Fruit fly (Drosophila melanogaster) whole organism, embryonic: ENCODE data around the gene His3.3B.

Experiments
- Asciz ChIP-seq: fragments of 200-800 bp; sonication (Bioruptor generic); optimal IDR thresholded peaks from 2 replicates; lab custom pipeline; 2017; ENCODE audit warnings: missing biosample characterization, mild to moderate bottlenecking, missing genetic modification characterization, missing genetic modification reagents
- Bgb ChIP-seq: fragments of 200-800 bp; sonication (Bioruptor generic); IDR thresholded peaks from 2 replicates; pipeline ENCODE4 v1.3.6; 2022; ENCODE audit warnings: missing biosample characterization, missing genetic modification characterization; ENCODE audit not compliant: partially characterized antibody
- CG10654 ChIP-seq: fragments of 200-800 bp; sonication (Bioruptor generic); optimal IDR thresholded peaks from 2 replicates; lab custom pipeline; 2016; ENCODE audit warnings: missing biosample characterization, missing genetic modification characterization
- CG12744 ChIP-seq: fragments of 200-800 bp; sonication (Bioruptor generic); optimal IDR thresholded peaks from 2 replicates; lab custom pipeline; 2016; ENCODE audit warnings: missing biosample characterization, missing genetic modification characterization
- CG12942 ChIP-seq: fragments of 200-800 bp; sonication (Bioruptor generic); optimal IDR thresholded peaks from 3 replicates; lab custom pipeline; 2016; ENCODE audit warnings: missing biosample characterization, missing genetic modification characterization
- CG15011 ChIP-seq: fragments of 200-800 bp; sonication (Bioruptor generic); optimal IDR thresholded peaks from 3 replicates; lab custom pipeline; 2018; ENCODE audit warnings: missing biosample characterization, mild to moderate bottlenecking, missing genetic modification characterization
- CG15696 ChIP-seq: fragments of 200-800 bp; sonication (Bioruptor generic); optimal IDR thresholded peaks from 2 replicates; lab custom pipeline; 2019; ENCODE audit warnings: missing biosample characterization, mild to moderate bottlenecking, missing genetic modification characterization, moderate library complexity
- CG18476 ChIP-seq: fragments of 200-800 bp; sonication (Bioruptor generic); optimal IDR thresholded peaks from 2 replicates; lab custom pipeline; 2016; ENCODE audit warnings: missing biosample characterization, mild to moderate bottlenecking, missing genetic modification characterization
- CG2202 ChIP-seq: fragments of 200-800 bp; sonication (Bioruptor generic); optimal IDR thresholded peaks from 2 replicates; lab custom pipeline; 2018; ENCODE audit warnings: missing biosample characterization, mild to moderate bottlenecking, missing genetic modification characterization
- CG31224 ChIP-seq: fragments of 200-800 bp; sonication (Bioruptor generic); IDR thresholded peaks from 2 replicates; pipeline ENCODE4 v1.3.6; 2022; ENCODE audit warnings: missing biosample characterization, missing genetic modification characterization
- CG4707 ChIP-seq: fragments of 200-800 bp; sonication (Bioruptor generic); optimal IDR thresholded peaks from 2 replicates; lab custom pipeline; 2018; ENCODE audit warnings: missing biosample characterization, mild to moderate bottlenecking, missing genetic modification characterization, moderate library complexity
- CG4854 ChIP-seq: fragments of 200-800 bp; sonication (Bioruptor generic); optimal IDR thresholded peaks from 2 replicates; lab custom pipeline; 2016; ENCODE audit warnings: missing biosample characterization, missing genetic modification characterization, inconsistent platforms
- CG7839 ChIP-seq: fragments of 200-800 bp; sonication (Bioruptor generic); optimal IDR thresholded peaks from 3 replicates; lab custom pipeline; 2018; ENCODE audit warnings: missing biosample characterization, mild to moderate bottlenecking, missing genetic modification characterization, moderate library complexity
- CG7928 ChIP-seq: fragments of 200-800 bp; sonication (Bioruptor generic); optimal IDR thresholded peaks from 2 replicates; lab custom pipeline; 2017; ENCODE audit warnings: missing biosample characterization, mild to moderate bottlenecking, missing genetic modification characterization
- CG7987 ChIP-seq: fragments of 200-800 bp; sonication (Bioruptor generic); optimal IDR thresholded peaks from 2 replicates; lab custom pipeline; 2018; ENCODE audit warnings: missing biosample characterization, mild to moderate bottlenecking, missing genetic modification characterization, moderate library complexity
- CG9609 ChIP-seq: fragments of 200-800 bp; sonication (Bioruptor generic); optimal IDR thresholded peaks from 3 replicates; lab custom pipeline; 2016; ENCODE audit warnings: missing biosample characterization, missing genetic modification characterization
- Doc3 ChIP-seq: fragments of 200-800 bp; sonication (Bioruptor generic); IDR thresholded peaks from 3 replicates; pipeline ENCODE4 v1.3.6; 2022; ENCODE audit warnings: missing biosample characterization, missing genetic modification characterization; ENCODE audit not compliant: partially characterized antibody
- Drgx ChIP-seq: fragments of 200-800 bp; sonication (Bioruptor generic); IDR thresholded peaks from 2 replicates; pipeline ENCODE4 v1.3.6; 2022; ENCODE audit warnings: missing biosample characterization, missing genetic modification characterization
- Fer1 ChIP-seq: fragments of 200-800 bp; sonication (Bioruptor generic); optimal IDR thresholded peaks from 2 replicates; lab custom pipeline; 2017; ENCODE audit warnings: missing biosample characterization, mild to moderate bottlenecking, missing genetic modification characterization
- Gsc ChIP-seq: fragments of 200-800 bp; sonication (Bioruptor generic); IDR thresholded peaks from 2 replicates; pipeline ENCODE4 v1.3.6; 2022; ENCODE audit warnings: missing biosample characterization, missing genetic modification characterization
- HLHmδ ChIP-seq: fragments of 200-800 bp; sonication (Bioruptor generic); optimal IDR thresholded peaks from 2 replicates; lab custom pipeline; 2018; ENCODE audit warnings: missing biosample characterization, mild to moderate bottlenecking, missing genetic modification characterization, moderate library complexity
- Max ChIP-seq: fragments of 200-800 bp; sonication (Bioruptor generic); optimal IDR thresholded peaks from 2 replicates; lab custom pipeline; 2016; ENCODE audit warnings: missing biosample characterization, mild to moderate bottlenecking, missing genetic modification characterization
- Neu2 ChIP-seq: fragments of 200-800 bp; sonication (Bioruptor generic); optimal IDR thresholded peaks from 3 replicates; lab custom pipeline; 2016; ENCODE audit warnings: missing biosample characterization, missing genetic modification characterization, borderline replicate concordance
- Rx ChIP-seq: fragments of 200-800 bp; sonication (Bioruptor generic); IDR thresholded peaks from 2 replicates; pipeline ENCODE4 v1.3.6; 2022; ENCODE audit warnings: missing biosample characterization, missing genetic modification characterization
- Tbp ChIP-seq: fragments of >200 bp; optimal IDR thresholded peaks from 2 replicates; lab custom pipeline; 2018; ENCODE audit warnings: missing biosample characterization, missing genetic modification characterization
- Vsx1 ChIP-seq: fragments of 200-800 bp; sonication (Bioruptor generic); optimal IDR thresholded peaks from 2 replicates; lab custom pipeline; 2017; ENCODE audit warnings: missing biosample characterization, mild to moderate bottlenecking, missing genetic modification characterization, missing genetic modification reagents
- Xbp1 ChIP-seq: fragments of 200-800 bp; sonication (Bioruptor generic); optimal IDR thresholded peaks from 3 replicates; lab custom pipeline; 2016; ENCODE audit warnings: missing biosample characterization, mild to moderate bottlenecking, missing genetic modification characterization
- abd-A ChIP-seq: fragments of 200-800 bp; sonication (Bioruptor generic); optimal IDR thresholded peaks from 3 replicates; lab custom pipeline; 2019; ENCODE audit warnings: missing biosample characterization, mild to moderate bottlenecking, missing genetic modification characterization, moderate library complexity
- bcd ChIP-seq: fragments of 200-800 bp; sonication (Bioruptor generic); optimal IDR thresholded peaks from 2 replicates; lab custom pipeline; 2017; ENCODE audit warnings: missing biosample characterization, mild to moderate bottlenecking, missing genetic modification characterization
- corto ChIP-seq: fragments of 200-800 bp; sonication (Bioruptor generic); optimal IDR thresholded peaks from 2 replicates; lab custom pipeline; 2016; ENCODE audit warnings: missing biosample characterization, mild to moderate bottlenecking, missing genetic modification characterization, moderate library complexity
- ems ChIP-seq: fragments of 200-800 bp; sonication (Bioruptor generic); optimal IDR thresholded peaks from 3 replicates; lab custom pipeline; 2016; ENCODE audit warnings: missing biosample characterization, missing genetic modification characterization
- gro ChIP-seq: fragments of 200-800 bp; sonication (Bioruptor generic); optimal IDR thresholded peaks from 2 replicates; lab custom pipeline; 2016; ENCODE audit warnings: missing biosample characterization, missing genetic modification characterization
- gt ChIP-seq: fragments of 200-800 bp; sonication (Bioruptor generic); IDR thresholded peaks from 2 replicates; pipeline ENCODE4 v1.3.6; 2022; ENCODE audit warnings: missing biosample characterization, missing genetic modification characterization
- h ChIP-seq: fragments of >200 bp; optimal IDR thresholded peaks from 2 replicates; lab custom pipeline; 2017
- klu ChIP-seq: fragments of 200-800 bp; sonication (Bioruptor generic); IDR thresholded peaks from 2 replicates; pipeline ENCODE4 v1.3.6; 2022; ENCODE audit warnings: missing biosample characterization, missing genetic modification characterization
- lbe ChIP-seq: fragments of 200-800 bp; sonication (Bioruptor generic); optimal IDR thresholded peaks from 2 replicates; lab custom pipeline; 2016; ENCODE audit warnings: missing biosample characterization, mild to moderate bottlenecking, missing genetic modification characterization
- mam ChIP-seq: fragments of 200-800 bp; sonication (Bioruptor generic); optimal IDR thresholded peaks from 3 replicates; lab custom pipeline; 2016; ENCODE audit warnings: missing biosample characterization, missing genetic modification characterization
- otp ChIP-seq: fragments of 200-800 bp; sonication (Bioruptor generic); IDR thresholded peaks from 3 replicates; pipeline ENCODE4, ENCODE4 v1.3.6; 2022; ENCODE audit warnings: missing biosample characterization, missing genetic modification characterization
- phol ChIP-seq: fragments of 200-800 bp; sonication (Bioruptor generic); optimal IDR thresholded peaks from 3 replicates; lab custom pipeline; 2018; ENCODE audit warnings: missing biosample characterization, mild to moderate bottlenecking, missing genetic modification characterization, moderate library complexity
- pzg ChIP-seq: fragments of 200-800 bp; sonication (Bioruptor generic); optimal IDR thresholded peaks from 3 replicates; lab custom pipeline; 2018; ENCODE audit warnings: missing biosample characterization, mild to moderate bottlenecking, missing genetic modification characterization, moderate library complexity
- seq ChIP-seq: fragments of 200-800 bp; sonication (Bioruptor generic); IDR thresholded peaks from 2 replicates; pipeline ENCODE4 v1.3.6; 2022; ENCODE audit warnings: missing biosample characterization, missing genetic modification characterization
- stc ChIP-seq: fragments of 200-800 bp; sonication (Bioruptor generic); IDR thresholded peaks from 2 replicates; pipeline ENCODE4 v1.3.6; 2022; ENCODE audit warnings: missing biosample characterization, missing genetic modification characterization
- stwl ChIP-seq: fragments of 200-800 bp; sonication (Bioruptor generic); optimal IDR thresholded peaks from 3 replicates; lab custom pipeline; 2018; ENCODE audit warnings: missing biosample characterization, mild to moderate bottlenecking, missing genetic modification characterization, moderate library complexity
- trem ChIP-seq: fragments of 200-800 bp; optimal IDR thresholded peaks from 3 replicates; lab custom pipeline; 2019; ENCODE audit warnings: missing biosample characterization, mild to moderate bottlenecking, missing genetic modification characterization, moderate library complexity
- trh ChIP-seq: fragments of 200-800 bp; sonication (Bioruptor generic); optimal IDR thresholded peaks from 2 replicates; lab custom pipeline; 2016; ENCODE audit warnings: missing biosample characterization, missing genetic modification characterization
- tx ChIP-seq: fragments of 200-800 bp; sonication (Bioruptor generic); optimal IDR thresholded peaks from 2 replicates; lab custom pipeline; 2016; ENCODE audit warnings: missing biosample characterization, missing genetic modification characterization
- vnd ChIP-seq: fragments of 200-800 bp; sonication (Bioruptor generic); IDR thresholded peaks from 3 replicates; pipeline ENCODE4 v1.3.6; 2022; ENCODE audit warnings: missing biosample characterization, missing genetic modification characterization; ENCODE audit not compliant: partially characterized antibody
- wdn ChIP-seq: fragments of 200-800 bp; sonication (Bioruptor generic); IDR thresholded peaks from 2 replicates; pipeline ENCODE4 v1.3.6; 2022; ENCODE audit warnings: missing biosample characterization, missing genetic modification characterization
- wek ChIP-seq: fragments of 200-800 bp; sonication (Bioruptor generic); optimal IDR thresholded peaks from 3 replicates; lab custom pipeline; 2018; ENCODE audit warnings: missing biosample characterization, mild to moderate bottlenecking, missing genetic modification characterization, moderate library complexity

Gene His3.3B

DNA sequence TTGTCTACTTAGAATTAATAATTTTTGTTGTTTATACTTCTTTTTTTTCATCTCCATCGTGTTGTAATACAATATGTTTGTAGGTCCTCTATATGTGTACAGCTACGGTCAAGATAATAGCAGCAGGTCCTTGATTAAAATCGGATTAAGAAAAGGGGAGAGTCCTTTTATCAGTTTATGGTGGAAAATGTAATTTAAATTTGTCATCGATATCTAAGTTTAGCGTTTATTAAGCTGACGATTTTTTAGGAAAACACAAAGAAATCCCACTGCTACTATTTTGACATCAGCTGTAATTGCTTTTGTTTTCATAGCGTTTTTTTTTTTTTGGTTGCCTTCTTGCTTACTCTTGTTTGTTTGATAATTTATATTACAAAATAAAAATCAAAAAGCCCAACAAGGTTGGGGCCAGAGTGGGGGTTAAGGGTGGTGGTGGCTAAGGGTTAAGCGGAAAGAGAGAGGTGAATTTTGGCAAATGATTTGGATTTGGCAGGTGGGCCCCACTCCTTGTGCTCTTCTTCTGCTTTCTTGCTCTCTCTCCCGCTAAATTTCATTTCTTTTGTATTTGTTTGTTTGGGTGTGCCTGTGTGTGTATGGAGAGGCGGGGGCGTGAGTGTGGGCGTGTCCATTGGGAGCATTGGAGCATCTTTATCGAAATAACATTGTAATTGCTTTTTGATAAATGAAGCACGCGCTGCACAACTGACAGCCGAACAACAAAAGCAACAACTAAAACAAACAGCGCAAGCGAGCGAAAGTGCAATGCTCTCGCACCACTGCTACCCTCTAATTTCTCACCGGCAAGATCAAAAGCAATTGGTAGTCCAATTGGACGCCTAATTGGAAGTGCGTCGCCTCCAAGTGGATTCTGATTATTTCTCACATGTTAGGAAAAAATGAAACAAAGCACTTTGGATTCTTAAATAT is 35.4 kb downstream of the His3.3B start (continued):
- 0 out of 2 replicates have a peak, but pooled peaks have one; percentile 9 for TF ChIP-seq Bgb (GFP tag; lab: Robert Waterston, UW)
- TF ChIP-seq Tbp = no peak
- no peak for TF ChIP-seq corto (GFP tag; lab: Kevin White, UChicago)
- no peak for TF ChIP-seq wek (GFP tag; lab: Kevin White, UChicago)
- TF ChIP-seq Neu2 (GFP tag; lab: Kevin White, UChicago) = no peak
- peak; percentile 45 for TF ChIP-seq Xbp1
- TF ChIP-seq gt (GFP tag; lab: Robert Waterston, UW) = no peak
- TF ChIP-seq ems (GFP tag; lab: Kevin White, UChicago) = peak; percentile 31
- TF ChIP-seq CG2202 (tag; lab: Kevin White, UChicago) = no peak
- no peak for TF ChIP-seq Vsx1 (GFP tag; lab: Kevin White, UChicago)
- TF ChIP-seq CG4854 = peak; percentile 12
- TF ChIP-seq vnd = no peak
- TF ChIP-seq pzg (GFP tag; lab: Kevin White, UChicago) = no peak
- no peak for TF ChIP-seq CG7987 (GFP tag; lab: Kevin White, UChicago)
- peak; percentile 14 for TF ChIP-seq CG15011 (GFP tag; lab: Kevin White, UChicago)
- no peak for TF ChIP-seq h (lab: Kevin White, UChicago)
- no peak for TF ChIP-seq Max (GFP tag; lab: Kevin White, UChicago)
- no peak for TF ChIP-seq CG31224 (GFP tag; lab: Robert Waterston, UW)
- TF ChIP-seq stc (GFP tag; lab: Robert Waterston, UW) = no peak
- TF ChIP-seq CG18476 (GFP tag; lab: Kevin White, UChicago) = no peak
- peak; percentile 1 for TF ChIP-seq CG4707 (GFP tag; lab: Kevin White, UChicago)
- TF ChIP-seq bcd (GFP tag; lab: Kevin White, UChicago) = peak; percentile 29
- TF ChIP-seq Drgx (GFP tag; lab: Robert Waterston, UW) = peak; percentile 34; the same call in 1 of the 2 replicates
- TF ChIP-seq Fer1 (GFP tag; lab: Kevin White, UChicago) = peak; percentile 52
- peak; percentile 47 for TF ChIP-seq mam (GFP tag; lab: Kevin White, UChicago)
- TF ChIP-seq CG12744 (GFP tag; lab: Kevin White, UChicago) = no peak
- TF ChIP-seq Gsc = no peak
- TF ChIP-seq CG15696 = peak; percentile 8
- peak; percentile 7 for TF ChIP-seq gro (GFP tag; lab: Kevin White, UChicago)
- peak; percentile 1 for TF ChIP-seq trem (tag; lab: Kevin White, UChicago)
- no peak for TF ChIP-seq wdn
- no peak for TF ChIP-seq Rx
- TF ChIP-seq CG7839 = peak; percentile 64
- no peak for TF ChIP-seq CG12942 (GFP tag; lab: Kevin White, UChicago)
- TF ChIP-seq otp (GFP tag; lab: Robert Waterston, UW) = no peak
- TF ChIP-seq CG7928 (GFP tag; lab: Kevin White, UChicago) = no peak
- no peak for TF ChIP-seq seq (GFP tag; lab: Robert Waterston, UW)
- TF ChIP-seq CG9609 (GFP tag; lab: Kevin White, UChicago) = no peak
- TF ChIP-seq phol = peak; percentile 54
- TF ChIP-seq stwl (tag; lab: Kevin White, UChicago) = no peak
- no peak for TF ChIP-seq tx (GFP tag; lab: Kevin White, UChicago)
- TF ChIP-seq CG10654 = no peak
- TF ChIP-seq Asciz (GFP tag; lab: Kevin White, UChicago) = peak; percentile 11
- no peak for TF ChIP-seq klu
- TF ChIP-seq HLHmδ (GFP tag; lab: Kevin White, UChicago) = no peak
- TF ChIP-seq Doc3 (GFP tag; lab: Robert Waterston, UW) = no peak
- TF ChIP-seq trh = no peak
- no peak for TF ChIP-seq lbe
- no peak for TF ChIP-seq abd-A (tag; lab: Kevin White, UChicago)
